Fruit fly (Drosophila melanogaster): Measurements from ENCODE around the gene ppk17.

DNA sequence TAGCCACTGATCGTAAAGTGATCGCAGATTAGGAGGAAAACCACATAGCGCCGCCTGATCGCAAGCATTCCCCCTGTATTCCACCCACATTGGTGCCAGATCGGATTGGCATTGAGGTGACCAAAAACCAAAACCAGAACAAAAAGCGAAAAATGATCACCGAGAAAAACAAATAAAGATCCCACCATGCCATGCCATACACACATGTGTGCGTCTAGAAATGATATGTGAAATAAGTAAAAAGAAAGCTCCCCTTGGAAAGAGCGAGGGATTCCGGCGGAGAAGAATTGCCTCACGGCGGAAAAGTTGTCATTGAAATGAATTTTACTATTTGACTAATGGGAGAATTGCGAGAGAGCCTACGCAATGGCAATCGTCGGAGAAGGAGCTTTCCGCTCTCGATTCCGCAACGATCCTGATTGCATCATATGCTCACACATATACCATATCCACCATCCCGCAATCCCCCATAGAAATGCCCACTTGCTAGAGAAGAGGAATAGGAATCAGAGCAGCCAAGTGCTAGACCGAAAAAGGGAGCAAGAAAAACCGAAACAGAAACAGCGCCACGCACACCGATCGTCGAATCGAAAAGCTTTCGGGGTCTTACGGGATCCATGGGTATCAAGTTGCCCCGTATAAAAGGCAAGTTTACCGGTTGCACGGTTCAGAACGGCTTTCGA, 5.9 kb upstream of the ppk17 start, which contains the start of gene Mhc:
- TF ChIP-seq kay (GFP tag; ENCODE audit: borderline replicate concordance): no peak
- no peak for TF ChIP-seq cic (GFP tag; optimal IDR thresholded peaks at IDR 0.05)
- TF ChIP-seq CG7101 (tag; optimal IDR thresholded peaks at IDR 0.05): no peak
- no peak for TF ChIP-seq CG7045 (GFP tag; optimal IDR thresholded peaks at IDR 0.05)
- no peak for TF ChIP-seq CG14711 (tag; optimal IDR thresholded peaks at IDR 0.05)
- no peak for TF ChIP-seq Clk (GFP tag; optimal IDR thresholded peaks at IDR 0.05)

All from whole organism, adult.